Fruit fly (Drosophila melanogaster) whole organism, adult: ENCODE data around the gene Rox8.

Experiments used
- CG11617 ChIP-seq: fragments of 200-800 bp; sonication (Bioruptor generic); optimal IDR thresholded peaks from 2 replicates; lab custom pipeline; 2017; ENCODE audit warnings: mild to moderate bottlenecking, missing biosample characterization, missing genetic modification reagents, missing genetic modification characterization
- Clk ChIP-seq: fragments of 200-800 bp; sonication (Bioruptor generic); optimal IDR thresholded peaks from 2 replicates; lab custom pipeline; 2017; ENCODE audit warnings: missing biosample characterization, missing genetic modification characterization
- Crg-1 ChIP-seq: fragments of 200-800 bp; sonication (Bioruptor generic); optimal IDR thresholded peaks from 2 replicates; lab custom pipeline; 2016; ENCODE audit warnings: missing biosample characterization, missing genetic modification characterization
- Hr96 ChIP-seq: fragments of 200-800 bp; sonication (Bioruptor generic); optimal IDR thresholded peaks from 2 replicates; lab custom pipeline; 2016; ENCODE audit warnings: missing biosample characterization, missing genetic modification characterization
- cnc ChIP-seq, 2 experiments: fragments of >200 bp; optimal IDR thresholded peaks; 2 replicates each; lab custom pipeline; 2017

DNA sequence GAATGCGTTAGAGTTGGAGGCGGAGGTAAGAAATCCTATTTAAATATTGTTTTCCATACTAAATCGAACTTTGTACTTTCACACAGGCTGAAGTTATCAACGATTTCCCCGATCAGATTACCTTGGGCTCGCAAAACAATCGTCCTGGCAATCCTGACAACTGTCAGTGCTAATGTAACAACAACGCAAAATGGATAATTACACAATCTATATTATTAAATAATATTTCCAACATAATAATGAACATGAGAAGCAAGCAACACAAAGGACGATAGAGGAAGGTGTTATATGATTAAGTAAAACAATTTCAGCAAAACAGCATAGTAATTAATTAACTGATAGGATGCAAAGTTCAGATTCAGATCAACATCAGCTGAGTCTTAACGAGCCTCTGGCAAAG, 53.5 kb downstream of the Rox8 start:
- TF ChIP-seq Hr96 (GFP tag; lab: Kevin White, UChicago), result no peak
- TF ChIP-seq CG11617 (GFP tag; lab: Kevin White, UChicago), result no peak
- TF ChIP-seq Clk, result no peak
- TF ChIP-seq Crg-1 (GFP tag; lab: Kevin White, UChicago), result no peak
- no peak for TF ChIP-seq cnc (optimal IDR thresholded peaks at IDR 0.05; lab: Kevin White, UChicago)
